Worm (Caenorhabditis elegans) whole organism, L1 larva: ENCODE measurements around the gene F55F1.2.

ENCODE experiments used
- aly-2 ChIP-seq: fragments of 150-350 bp; optimal IDR thresholded peaks from 2 replicates; lab custom pipeline; 2014; ENCODE audit warnings: missing biosample characterization, missing genetic modification characterization
- ama-1 ChIP-seq: fragments of 150-350 bp; optimal IDR thresholded peaks from 2 replicates; lab custom pipeline; 2014
- ceh-88 ChIP-seq: fragments of 200-800 bp; sonication (Bioruptor generic); IDR thresholded peaks from 2 replicates; pipeline ENCODE4 v1.3.6; 2022; ENCODE audit warnings: missing genetic modification characterization, missing compliant biosample characterization
- lsy-2 ChIP-seq, 2 experiments: fragments of 150-350 bp; optimal IDR thresholded peaks; 2 replicates each; lab custom pipeline; 2014; ENCODE audit warnings: missing biosample characterization in 2 of 2, missing genetic modification characterization in 2 of 2
- xbp-1 ChIP-seq: sonication (generic microtip); optimal IDR thresholded peaks from 2 replicates; lab custom pipeline; 2016; ENCODE audit warnings: missing genetic modification characterization, missing compliant biosample characterization

DNA sequence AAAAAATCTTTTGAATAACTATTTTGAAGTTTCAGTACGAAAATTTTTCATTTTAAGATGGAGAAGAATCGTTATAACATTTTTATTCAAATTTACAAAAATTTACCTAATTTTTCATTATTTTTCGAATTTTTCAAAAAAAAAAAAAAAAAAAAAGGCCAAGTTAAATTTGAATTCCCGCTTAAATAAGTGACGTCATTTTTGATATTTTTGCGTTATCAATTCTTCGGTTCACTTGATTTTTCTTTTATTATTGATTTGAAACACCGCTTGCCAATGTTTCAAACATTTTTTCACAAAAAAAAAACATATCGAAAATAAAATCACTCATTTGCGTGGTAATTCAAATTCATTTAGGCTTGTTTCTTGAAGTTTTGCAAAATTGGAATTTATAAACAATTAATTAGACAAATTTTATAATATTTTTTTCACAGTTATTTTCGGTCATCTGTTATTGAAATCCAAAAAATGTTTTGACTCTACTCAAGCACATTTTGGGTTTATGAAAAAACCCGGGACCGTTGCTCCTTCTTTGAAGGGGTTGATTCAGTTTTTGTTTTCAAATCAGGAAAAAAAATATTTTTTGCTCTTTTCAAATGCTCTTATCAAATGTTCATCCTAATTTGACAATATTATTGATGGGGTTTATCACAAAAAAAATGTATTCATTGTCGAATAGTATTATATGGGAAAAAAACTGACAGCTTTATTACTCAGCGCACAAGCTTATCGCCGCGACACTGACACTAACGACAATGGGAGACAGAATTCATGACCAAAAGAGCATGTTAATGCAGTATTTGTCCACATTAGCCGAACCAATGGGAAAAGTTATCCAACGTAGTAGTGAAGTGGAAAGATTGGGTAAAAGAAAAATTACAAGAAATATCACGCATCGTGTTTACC, 15.6 kb downstream of the F55F1.2 start:
- TF ChIP-seq ama-1 (lab: Kevin White, UChicago) (no peak), aly-2 (tag; lab: Kevin White, UChicago) (no peak), xbp-1 (tag; lab: Kevin White, UChicago) (no peak), lsy-2 (tag; optimal IDR thresholded peaks at IDR 0.05; lab: Kevin White, UChicago) (no peak), ceh-88 (GFP tag; lab: Robert Waterston, UW) (no peak)
